Fruit fly (Drosophila melanogaster) Kc167 (cell line): ENCODE data around the gene CG33177.

ENCODE experiments used
- Myc ChIP-seq: fragments of >200 bp; optimal IDR thresholded peaks from 2 replicates; lab custom pipeline; 2017; ENCODE audit warnings: missing external identifiers
- Sin3A ChIP-seq: fragments of >200 bp; optimal IDR thresholded peaks from 2 replicates; lab custom pipeline; 2018; ENCODE audit warnings: missing external identifiers
- h ChIP-seq: fragments of >200 bp; optimal IDR thresholded peaks from 3 replicates; lab custom pipeline; 2018; ENCODE audit warnings: missing external identifiers
- insv ChIP-seq: fragments of >200 bp; optimal IDR thresholded peaks from 3 replicates; lab custom pipeline; 2018; ENCODE audit warnings: missing external identifiers
- psq ChIP-seq: fragments of >200 bp; optimal IDR thresholded peaks from 2 replicates; lab custom pipeline; 2017; ENCODE audit warnings: missing external identifiers
- ttk ChIP-seq: sonication (Bioruptor generic); optimal IDR thresholded peaks from 2 replicates; lab custom pipeline; 2017; ENCODE audit warnings: missing external identifiers

Gene CG33177

dm6 chrX:15080780-15081402 lies at the start of gene CG33177:
CG33177 (plus strand) TSS chrX:15081367.
- TF ChIP-seq Myc (lab: Kevin White, UChicago) (no peak), h (lab: Kevin White, UChicago) (no peak), insv (lab: Kevin White, UChicago) (no peak), ttk (lab: Kevin White, UChicago) (no peak), Sin3A (lab: Kevin White, UChicago) (no peak)

dm6 chrX:15042499-15042898 lies 38.7 kb upstream of the CG33177 start:
- TF ChIP-seq Sin3A (lab: Kevin White, UChicago) (no peak), ttk (lab: Kevin White, UChicago) (no peak), Myc (lab: Kevin White, UChicago) (no peak), psq (lab: Kevin White, UChicago) (no peak)

dm6 chrX:15043013-15043699 lies 38.0 kb upstream of the CG33177 start:
- TF ChIP-seq ttk (lab: Kevin White, UChicago) (no peak), psq (lab: Kevin White, UChicago) (no peak), Sin3A (lab: Kevin White, UChicago) (no peak), insv (lab: Kevin White, UChicago) (no peak), Myc (lab: Kevin White, UChicago) (no peak), h (lab: Kevin White, UChicago) (no peak)

- no peak for TF ChIP-seq psq (lab: Kevin White, UChicago)
- TF ChIP-seq Myc (lab: Kevin White, UChicago), result no peak
- TF ChIP-seq Sin3A (lab: Kevin White, UChicago), result no peak
- TF ChIP-seq h (lab: Kevin White, UChicago), result no peak
- TF ChIP-seq ttk (lab: Kevin White, UChicago), result no peak
- no peak for TF ChIP-seq insv (lab: Kevin White, UChicago)
Observed at dm6 chrX:15043700-15044225, 37.4 kb upstream of the CG33177 start, which contains the start of gene CG5541. CG5541 (plus strand) TSS chrX:15044123.

- TF ChIP-seq Myc (lab: Kevin White, UChicago) (no peak), Sin3A (lab: Kevin White, UChicago) (no peak), insv (lab: Kevin White, UChicago) (no peak), h (lab: Kevin White, UChicago) (no peak), ttk (lab: Kevin White, UChicago) (no peak), psq (lab: Kevin White, UChicago) (no peak)
Observed at dm6 chrX:15045608-15046007, 35.6 kb upstream of the CG33177 start.

- TF ChIP-seq Myc (lab: Kevin White, UChicago) (no peak), ttk (lab: Kevin White, UChicago) (no peak), h (lab: Kevin White, UChicago) (no peak), psq (lab: Kevin White, UChicago) (no peak), insv (lab: Kevin White, UChicago) (no peak), Sin3A (lab: Kevin White, UChicago) (no peak)
Observed at dm6 chrX:15048713-15049112, 32.5 kb upstream of the CG33177 start.

dm6 chrX:15062619-15063018 lies 18.5 kb upstream of the CG33177 start:
- no peak for TF ChIP-seq insv (lab: Kevin White, UChicago)
- no peak for TF ChIP-seq Myc (lab: Kevin White, UChicago)
- no peak for TF ChIP-seq Sin3A (lab: Kevin White, UChicago)
- no peak for TF ChIP-seq h (lab: Kevin White, UChicago)
- no peak for TF ChIP-seq psq (lab: Kevin White, UChicago)

- no peak for TF ChIP-seq h (lab: Kevin White, UChicago)
- TF ChIP-seq Myc (lab: Kevin White, UChicago), result no peak
- TF ChIP-seq psq (lab: Kevin White, UChicago), result no peak
- no peak for TF ChIP-seq Sin3A (lab: Kevin White, UChicago)
- TF ChIP-seq insv (lab: Kevin White, UChicago), result no peak
- TF ChIP-seq ttk (lab: Kevin White, UChicago), result no peak
Observed at dm6 chrX:15063404-15064062, 17.6 kb upstream of the CG33177 start, which contains the start of the genes hiw and ND-B18. hiw (minus strand) TSS chrX:15063429. ND-B18 (plus strand) TSS chrX:15063733.

- TF ChIP-seq psq (lab: Kevin White, UChicago) (no peak), h (lab: Kevin White, UChicago) (no peak), insv (lab: Kevin White, UChicago) (no peak), ttk (lab: Kevin White, UChicago) (no peak), Sin3A (lab: Kevin White, UChicago) (no peak), Myc (lab: Kevin White, UChicago) (no peak)
Observed at dm6 chrX:15066374-15067057, 14.7 kb upstream of the CG33177 start, which contains the start of the genes opm and dob. opm (minus strand) TSS chrX:15066432. dob (plus strand) TSS chrX:15067007.

- TF ChIP-seq psq (lab: Kevin White, UChicago) (no peak), Myc (lab: Kevin White, UChicago) (no peak), ttk (lab: Kevin White, UChicago) (no peak), insv (lab: Kevin White, UChicago) (no peak), h (lab: Kevin White, UChicago) (no peak), Sin3A (lab: Kevin White, UChicago) (no peak)
Observed at dm6 chrX:15068537-15068936, 12.6 kb upstream of the CG33177 start.
